Fruit fly (Drosophila melanogaster) whole organism, embryonic: Measurements from ENCODE around the gene LpR2.

Source experiments
- CG12769 ChIP-seq: fragments of 200-800 bp; sonication (Bioruptor generic); optimal IDR thresholded peaks from 2 replicates; lab custom pipeline; 2019; ENCODE audit warnings: missing biosample characterization, mild to moderate bottlenecking, missing genetic modification characterization, moderate library complexity
- CG12942 ChIP-seq: fragments of 200-800 bp; sonication (Bioruptor generic); optimal IDR thresholded peaks from 3 replicates; lab custom pipeline; 2016; ENCODE audit warnings: missing biosample characterization, missing genetic modification characterization
- CG13287 ChIP-seq: fragments of 200-800 bp; sonication (Bioruptor generic); IDR thresholded peaks from 2 replicates; pipeline ENCODE4 v1.3.6; 2022; ENCODE audit warnings: missing biosample characterization, missing genetic modification characterization; ENCODE audit not compliant: partially characterized antibody
- CG15269 ChIP-seq: fragments of 200-800 bp; sonication (Bioruptor generic); optimal IDR thresholded peaks from 2 replicates; lab custom pipeline; 2018; ENCODE audit warnings: missing biosample characterization, mild to moderate bottlenecking, missing genetic modification characterization, moderate library complexity
- CG15479 ChIP-seq: fragments of 200-800 bp; sonication (Bioruptor generic); optimal IDR thresholded peaks from 3 replicates; lab custom pipeline; 2019; ENCODE audit warnings: missing biosample characterization, mild to moderate bottlenecking, missing genetic modification characterization, moderate library complexity
- CG17186 ChIP-seq: fragments of 200-800 bp; sonication (Bioruptor generic); optimal IDR thresholded peaks from 3 replicates; lab custom pipeline; 2017; ENCODE audit warnings: missing biosample characterization, missing genetic modification reagents, missing genetic modification characterization
- CG18476 ChIP-seq: fragments of 200-800 bp; sonication (Bioruptor generic); optimal IDR thresholded peaks from 2 replicates; lab custom pipeline; 2016; ENCODE audit warnings: missing biosample characterization, mild to moderate bottlenecking, missing genetic modification characterization
- CG33557 ChIP-seq: fragments of 200-800 bp; sonication (Bioruptor generic); optimal IDR thresholded peaks from 2 replicates; lab custom pipeline; 2019; ENCODE audit warnings: missing biosample characterization, mild to moderate bottlenecking, missing genetic modification characterization, moderate library complexity
- CG4617 ChIP-seq: fragments of 200-800 bp; sonication (Bioruptor generic); optimal IDR thresholded peaks from 3 replicates; lab custom pipeline; 2016; ENCODE audit warnings: missing biosample characterization, missing genetic modification characterization, borderline replicate concordance
- CG6813 ChIP-seq: fragments of 200-800 bp; sonication (Bioruptor generic); optimal IDR thresholded peaks from 2 replicates; lab custom pipeline; 2017; ENCODE audit warnings: missing biosample characterization, missing genetic modification characterization, mild to moderate bottlenecking, moderate library complexity, missing genetic modification reagents
- CG8089 ChIP-seq: fragments of 200-800 bp; sonication (Bioruptor generic); optimal IDR thresholded peaks from 3 replicates; lab custom pipeline; 2016; ENCODE audit warnings: missing biosample characterization, missing genetic modification characterization
- CG8290 ChIP-seq, 3 experiments: fragments of 200-800 bp; sonication (Bioruptor generic); optimal IDR thresholded peaks; 2 replicates each; lab custom pipeline; 2016 to 2019; ENCODE audit warnings: missing biosample characterization in 3 of 3, missing genetic modification characterization in 3 of 3, mild to moderate bottlenecking in 2 of 3, moderate library complexity in 1 of 3
- Camta ChIP-seq: fragments of 200-800 bp; sonication (Bioruptor generic); optimal IDR thresholded peaks from 2 replicates; lab custom pipeline; 2016; ENCODE audit warnings: missing biosample characterization, missing genetic modification characterization
- Dbx ChIP-seq: fragments of 200-800 bp; sonication (Bioruptor generic); IDR thresholded peaks from 3 replicates; pipeline ENCODE4 v1.3.6; 2022; ENCODE audit warnings: missing biosample characterization, missing genetic modification characterization
- Dip3 ChIP-seq: fragments of 200-800 bp; sonication (Bioruptor generic); optimal IDR thresholded peaks from 3 replicates; lab custom pipeline; 2016; ENCODE audit warnings: missing biosample characterization, missing genetic modification characterization
- Dll ChIP-seq: fragments of 200-800 bp; sonication (Bioruptor generic); IDR thresholded peaks from 4 replicates; pipeline ENCODE4 v1.3.6; 2022; ENCODE audit warnings: missing biosample characterization, missing genetic modification characterization; ENCODE audit not compliant: partially characterized antibody
- Drgx ChIP-seq: fragments of 200-800 bp; sonication (Bioruptor generic); IDR thresholded peaks from 2 replicates; pipeline ENCODE4 v1.3.6; 2022; ENCODE audit warnings: missing biosample characterization, missing genetic modification characterization
- Fer2 ChIP-seq: fragments of 200-800 bp; sonication (Bioruptor generic); optimal IDR thresholded peaks from 2 replicates; lab custom pipeline; 2018; ENCODE audit warnings: missing biosample characterization, mild to moderate bottlenecking, missing genetic modification characterization, moderate library complexity
- Hmr ChIP-seq: fragments of 200-800 bp; sonication (Bioruptor generic); optimal IDR thresholded peaks from 3 replicates; lab custom pipeline; 2017; ENCODE audit warnings: mild to moderate bottlenecking, missing biosample characterization, missing genetic modification reagents, missing genetic modification characterization
- Hr51 ChIP-seq, 2 experiments: fragments of 200-800 bp; sonication (Bioruptor generic); optimal IDR thresholded peaks; 2 replicates in 1 of 2; 3 replicates in 1 of 2; lab custom pipeline; 2016 to 2018; ENCODE audit warnings: missing biosample characterization in 2 of 2, missing genetic modification characterization in 2 of 2, mild to moderate bottlenecking in 1 of 2, moderate library complexity in 1 of 2
- Med ChIP-seq: fragments of 200-800 bp; sonication (Bioruptor generic); peaks from one replicate; lab custom pipeline; 2016; ENCODE audit warnings: missing biosample characterization, missing genetic modification characterization, mild to moderate bottlenecking, inconsistent platforms, moderate library complexity
- Meics ChIP-seq: fragments of 200-800 bp; sonication (Bioruptor generic); optimal IDR thresholded peaks from 2 replicates; lab custom pipeline; 2017; ENCODE audit warnings: missing biosample characterization, mild to moderate bottlenecking, missing genetic modification characterization
- Nf-YC ChIP-seq: fragments of 200-800 bp; optimal IDR thresholded peaks from 3 replicates; lab custom pipeline; 2019; ENCODE audit warnings: missing biosample characterization, mild to moderate bottlenecking, missing genetic modification characterization, moderate library complexity
- Sin3A ChIP-seq: fragments of >200 bp; optimal IDR thresholded peaks from 2 replicates; lab custom pipeline; 2018
- Six4 ChIP-seq: fragments of 200-800 bp; sonication (Bioruptor generic); optimal IDR thresholded peaks from 2 replicates; lab custom pipeline; 2016; ENCODE audit warnings: missing biosample characterization, missing genetic modification characterization
- ab ChIP-seq: fragments of 200-800 bp; sonication (Bioruptor generic); optimal IDR thresholded peaks from 2 replicates; lab custom pipeline; 2016; ENCODE audit warnings: missing biosample characterization, missing genetic modification characterization
- amos ChIP-seq: fragments of 200-800 bp; sonication (Bioruptor generic); IDR thresholded peaks from 2 replicates; pipeline ENCODE4 v1.3.6; 2022; ENCODE audit warnings: missing biosample characterization, missing genetic modification characterization; ENCODE audit not compliant: partially characterized antibody
- br ChIP-seq: fragments of >200 bp; optimal IDR thresholded peaks from 2 replicates; lab custom pipeline; 2017
- dysf ChIP-seq: fragments of 200-800 bp; sonication (Bioruptor generic); IDR thresholded peaks from 3 replicates; pipeline ENCODE4 v1.3.6; 2022; ENCODE audit warnings: missing biosample characterization, missing genetic modification characterization
- ewg ChIP-seq: fragments of 200-800 bp; sonication (Bioruptor generic); optimal IDR thresholded peaks from 3 replicates; lab custom pipeline; 2017; ENCODE audit warnings: mild to moderate bottlenecking, missing biosample characterization, missing genetic modification reagents, missing genetic modification characterization
- gcm2 ChIP-seq: fragments of 200-800 bp; sonication (Bioruptor generic); optimal IDR thresholded peaks from 2 replicates; lab custom pipeline; 2016; ENCODE audit warnings: missing biosample characterization, missing genetic modification characterization
- gt ChIP-seq: fragments of 200-800 bp; sonication (Bioruptor generic); IDR thresholded peaks from 2 replicates; pipeline ENCODE4 v1.3.6; 2022; ENCODE audit warnings: missing biosample characterization, missing genetic modification characterization
- hbn ChIP-seq: fragments of 200-800 bp; sonication (Bioruptor generic); IDR thresholded peaks from 2 replicates; pipeline ENCODE4 v1.3.6; 2022; ENCODE audit warnings: missing biosample characterization, missing genetic modification characterization; ENCODE audit not compliant: partially characterized antibody
- ind ChIP-seq: fragments of 200-800 bp; sonication (Bioruptor generic); optimal IDR thresholded peaks from 3 replicates; lab custom pipeline; 2016; ENCODE audit warnings: missing biosample characterization, missing genetic modification characterization
- kni ChIP-seq: fragments of 200-800 bp; sonication (Bioruptor generic); optimal IDR thresholded peaks from 3 replicates; lab custom pipeline; 2017; ENCODE audit warnings: mild to moderate bottlenecking, missing biosample characterization, missing genetic modification reagents, missing genetic modification characterization
- lab ChIP-seq: fragments of 200-800 bp; sonication (Bioruptor generic); optimal IDR thresholded peaks from 3 replicates; lab custom pipeline; 2017; ENCODE audit warnings: missing biosample characterization, missing genetic modification characterization, mild to moderate bottlenecking, moderate library complexity, missing genetic modification reagents
- lmd ChIP-seq: fragments of 200-800 bp; sonication (Bioruptor generic); IDR thresholded peaks from 2 replicates; pipeline ENCODE4 v1.3.6; 2022; ENCODE audit warnings: missing biosample characterization, missing genetic modification characterization
- odd ChIP-seq: fragments of 200-800 bp; sonication (Bioruptor generic); optimal IDR thresholded peaks from 2 replicates; lab custom pipeline; 2017; ENCODE audit warnings: missing biosample characterization, mild to moderate bottlenecking, missing genetic modification characterization
- otp ChIP-seq: fragments of 200-800 bp; sonication (Bioruptor generic); IDR thresholded peaks from 3 replicates; pipeline ENCODE4, ENCODE4 v1.3.6; 2022; ENCODE audit warnings: missing biosample characterization, missing genetic modification characterization
- pan ChIP-seq, 4 experiments: fragments of >200 bp in 3 of 4; fragments of 200-800 bp in 1 of 4; sonication (Bioruptor generic) in 1 of 4; optimal IDR thresholded peaks in 3 of 4; IDR thresholded peaks in 1 of 4; 2 replicates each; pipeline versions ENCODE4 v1.3.6 to Lab custom; 2017 to 2022; ENCODE audit warnings: missing biosample characterization in 2 of 4, missing genetic modification characterization in 2 of 4, mixed read lengths in 1 of 4
- phol ChIP-seq: fragments of 200-800 bp; sonication (Bioruptor generic); optimal IDR thresholded peaks from 3 replicates; lab custom pipeline; 2018; ENCODE audit warnings: missing biosample characterization, mild to moderate bottlenecking, missing genetic modification characterization, moderate library complexity
- prd ChIP-seq, 3 experiments: fragments of >200 bp in 2 of 3; fragments of 200-800 bp in 1 of 3; sonication (Bioruptor generic) in 1 of 3; optimal IDR thresholded peaks in 2 of 3; IDR thresholded peaks in 1 of 3; 2 replicates in 2 of 3; 3 replicates in 1 of 3; pipeline versions ENCODE4 v1.3.6 to Lab custom; 2017 to 2022; ENCODE audit warnings: missing biosample characterization in 1 of 3, missing genetic modification characterization in 1 of 3
- repo ChIP-seq: fragments of 200-800 bp; sonication (Bioruptor generic); optimal IDR thresholded peaks from 2 replicates; lab custom pipeline; 2016; ENCODE audit warnings: missing biosample characterization, missing genetic modification characterization
- row ChIP-seq: fragments of 200-800 bp; sonication (Bioruptor generic); IDR thresholded peaks from 3 replicates; pipeline ENCODE4 v1.3.6; 2022; ENCODE audit warnings: missing biosample characterization, missing genetic modification characterization
- sens ChIP-seq: fragments of 200-800 bp; sonication (Bioruptor generic); peaks from one replicate; lab custom pipeline; 2016; ENCODE audit warnings: missing biosample characterization, missing genetic modification characterization
- sisA ChIP-seq: fragments of 200-800 bp; sonication (Bioruptor generic); IDR thresholded peaks from 2 replicates; pipeline ENCODE4 v1.3.6; 2022; ENCODE audit warnings: missing biosample characterization, missing genetic modification characterization
- sob ChIP-seq: fragments of 200-800 bp; sonication (Bioruptor generic); IDR thresholded peaks from 2 replicates; pipeline ENCODE4 v1.3.6; 2022; ENCODE audit warnings: missing biosample characterization, missing genetic modification characterization
- sug ChIP-seq: fragments of 200-800 bp; optimal IDR thresholded peaks from 2 replicates; lab custom pipeline; 2019; ENCODE audit warnings: missing biosample characterization, mild to moderate bottlenecking, missing genetic modification characterization, moderate library complexity

Gene LpR2

dm6 chr3R:25694167-25694689, 46.0 kb downstream of the LpR2 start (continued):
- TF ChIP-seq kni (GFP tag; lab: Kevin White, UChicago) (no peak), Dbx (GFP tag; lab: Robert Waterston, UW) (0 out of 3 replicates have a peak, but pooled peaks have one; percentile 14), sens (peak; percentile 51), dysf (0 out of 3 replicates have a peak, but pooled peaks have one; percentile 43), Camta (GFP tag; lab: Kevin White, UChicago) (no peak), lmd (GFP tag; lab: Robert Waterston, UW) (peak; percentile 48), CG12769 (tag; lab: Kevin White, UChicago) (peak; percentile 30), CG18476 (GFP tag; lab: Kevin White, UChicago) (no peak), pan (optimal IDR thresholded peaks at IDR 0.05; lab: Kevin White, UChicago) (no peak), pan (GFP tag; optimal IDR thresholded peaks at IDR 0.05 in 1 of 2, IDR thresholded peaks at IDR 0.05 in 1 of 2) (peak in 1 of 2 experiments; percentile 32), Meics (peak; percentile 16), prd (optimal IDR thresholded peaks at IDR 0.05; lab: Kevin White, UChicago) (no peak), prd (GFP tag; IDR thresholded peaks at IDR 0.05; lab: Robert Waterston, UW) (peak; percentile 30; the same call in 1 of the 3 replicates), Hr51 (GFP tag; optimal IDR thresholded peaks at IDR 0.05; lab: Kevin White, UChicago) (peak in 1 of 2 experiments; percentile 14), CG8290 (GFP tag; optimal IDR thresholded peaks at IDR 0.05; lab: Kevin White, UChicago) (no peak), CG8290 (tag; optimal IDR thresholded peaks at IDR 0.05; lab: Kevin White, UChicago) (peak in 1 of 2 experiments; percentile 39), br (lab: Kevin White, UChicago) (no peak), Hmr (GFP tag; lab: Kevin White, UChicago) (peak; percentile 38), Dip3 (GFP tag; lab: Kevin White, UChicago) (peak; percentile 8), repo (GFP tag; lab: Kevin White, UChicago) (no peak), Sin3A (lab: Kevin White, UChicago) (no peak), sob (GFP tag; lab: Robert Waterston, UW) (peak; percentile 8; the same call in 1 of the 2 replicates), row (GFP tag; lab: Robert Waterston, UW) (peak; percentile 51; the same call in 2 of the 3 replicates), otp (GFP tag; lab: Robert Waterston, UW) (no peak), lab (GFP tag; lab: Kevin White, UChicago) (peak; percentile 44), CG6813 (no peak), CG15269 (tag; lab: Kevin White, UChicago) (peak; percentile 4), odd (GFP tag; lab: Kevin White, UChicago) (no peak), Fer2 (tag; lab: Kevin White, UChicago) (no peak), ewg (no peak), ab (GFP tag; lab: Kevin White, UChicago) (no peak), Six4 (GFP tag; lab: Kevin White, UChicago) (no peak), gt (GFP tag; lab: Robert Waterston, UW) (no peak), ind (peak; percentile 9), sisA (GFP tag; lab: Robert Waterston, UW) (no peak), CG12942 (no peak), CG33557 (no peak), CG8089 (GFP tag; lab: Kevin White, UChicago) (no peak), Med (GFP tag; lab: Kevin White, UChicago) (peak; percentile 70)

- TF ChIP-seq Drgx (GFP tag; lab: Robert Waterston, UW) = no peak
- TF ChIP-seq Dll (GFP tag; lab: Robert Waterston, UW) = peak; percentile 71
- TF ChIP-seq Med (GFP tag; lab: Kevin White, UChicago) = peak; percentile 48
- peak; percentile 74 for TF ChIP-seq CG13287 (GFP tag; lab: Robert Waterston, UW)
- TF ChIP-seq Nf-YC (tag; lab: Kevin White, UChicago) = peak; percentile 43
- TF ChIP-seq hbn (GFP tag; lab: Robert Waterston, UW) = peak; percentile 47
- peak; percentile 56; the same call in 1 of the 2 replicates for TF ChIP-seq amos (GFP tag; lab: Robert Waterston, UW)
- TF ChIP-seq sug (tag; lab: Kevin White, UChicago) = peak; percentile 14
- peak; percentile 18 for TF ChIP-seq phol (tag; lab: Kevin White, UChicago)
- TF ChIP-seq gcm2 = no peak
- peak; percentile 4 for TF ChIP-seq CG17186 (GFP tag; lab: Kevin White, UChicago)
- no peak for TF ChIP-seq sisA (GFP tag; lab: Robert Waterston, UW)
- TF ChIP-seq CG15479 = no peak
- peak; percentile 34 for TF ChIP-seq CG4617
Measured at dm6 chr3R:25686698-25687420, 53.4 kb downstream of the LpR2 start, which contains the start of gene CLS. Gene CLS (minus strand): TSS chr3R:25687370.
